Fruit fly (Drosophila melanogaster): ENCODE results near the gene inaE.

- TF ChIP-seq toe (GFP tag; optimal IDR thresholded peaks at IDR 0.05) = no peak
- TF ChIP-seq Mnt (GFP tag; optimal IDR thresholded peaks at IDR 0.05) = no peak
- TF ChIP-seq CG12768 (GFP tag; optimal IDR thresholded peaks at IDR 0.05) = no peak
- no peak for TF ChIP-seq CG7045 (GFP tag; optimal IDR thresholded peaks at IDR 0.05)
- TF ChIP-seq pad (GFP tag; optimal IDR thresholded peaks at IDR 0.05) = no peak
- TF ChIP-seq kay (GFP tag; ENCODE audit: borderline replicate concordance) = no peak
- no peak for TF ChIP-seq CG7101 (tag; optimal IDR thresholded peaks at IDR 0.05)
These were observed 8.9 kb downstream of the inaE start for dm6 chrX:13792463-13792862.

Measured in whole organism, adult.